Fruit fly (Drosophila melanogaster) whole organism, prepupa: ENCODE data around the gene CG15435.

Experiments used
- Blimp-1 ChIP-seq: fragments of 200-800 bp; sonication (Bioruptor generic); optimal IDR thresholded peaks from 3 replicates; lab custom pipeline; 2017; ENCODE audit warnings: missing biosample characterization, missing genetic modification characterization, mild to moderate bottlenecking, moderate library complexity, missing genetic modification reagents
- CG10669 ChIP-seq: fragments of 200-800 bp; sonication (Bioruptor generic); optimal IDR thresholded peaks from 3 replicates; lab custom pipeline; 2018; ENCODE audit warnings: missing biosample characterization, mild to moderate bottlenecking, missing genetic modification characterization, moderate library complexity
- CG11762 ChIP-seq: fragments of 200-800 bp; sonication (Bioruptor generic); optimal IDR thresholded peaks from 3 replicates; lab custom pipeline; 2016; ENCODE audit warnings: missing biosample characterization, missing genetic modification characterization; ENCODE audit not compliant: insufficient read depth
- CG11902 ChIP-seq: fragments of 200-800 bp; sonication (Bioruptor generic); optimal IDR thresholded peaks from 3 replicates; lab custom pipeline; 2016; ENCODE audit warnings: missing biosample characterization, missing genetic modification characterization
- CG1621 ChIP-seq: fragments of 200-800 bp; sonication (Bioruptor generic); optimal IDR thresholded peaks from 3 replicates; lab custom pipeline; 2018; ENCODE audit warnings: missing biosample characterization, mild to moderate bottlenecking, missing genetic modification characterization
- CG16779 ChIP-seq: fragments of 200-800 bp; sonication (Bioruptor generic); optimal IDR thresholded peaks from 3 replicates; lab custom pipeline; 2017; ENCODE audit warnings: missing biosample characterization, mild to moderate bottlenecking, missing genetic modification characterization
- CG31627 ChIP-seq: fragments of 200-800 bp; sonication (Bioruptor generic); optimal IDR thresholded peaks from 3 replicates; lab custom pipeline; 2016; ENCODE audit warnings: missing biosample characterization, missing genetic modification characterization
- CG32006 ChIP-seq: fragments of 200-800 bp; sonication (Bioruptor generic); optimal IDR thresholded peaks from 3 replicates; lab custom pipeline; 2017; ENCODE audit warnings: missing biosample characterization, mild to moderate bottlenecking, missing genetic modification characterization
- CG34406 ChIP-seq: fragments of 200-800 bp; sonication (Bioruptor generic); optimal IDR thresholded peaks from 3 replicates; lab custom pipeline; 2016; ENCODE audit warnings: missing biosample characterization, missing genetic modification characterization
- CG4318 ChIP-seq: fragments of 200-800 bp; sonication (Bioruptor generic); optimal IDR thresholded peaks from 3 replicates; lab custom pipeline; 2017; ENCODE audit warnings: missing biosample characterization, mild to moderate bottlenecking, missing genetic modification characterization
- CG6163 ChIP-seq: fragments of 200-800 bp; sonication (Bioruptor generic); IDR thresholded peaks from 3 replicates; pipeline ENCODE4 v1.3.6; 2022; ENCODE audit warnings: missing biosample characterization, missing genetic modification characterization
- CG6276 ChIP-seq: fragments of 200-800 bp; sonication (Bioruptor generic); optimal IDR thresholded peaks from 2 replicates; lab custom pipeline; 2017; ENCODE audit warnings: missing biosample characterization, mild to moderate bottlenecking, missing genetic modification characterization
- CG6808 ChIP-seq: fragments of 200-800 bp; sonication (Bioruptor generic); optimal IDR thresholded peaks from 3 replicates; lab custom pipeline; 2017; ENCODE audit warnings: missing biosample characterization, missing genetic modification characterization, mild to moderate bottlenecking, moderate library complexity, missing genetic modification reagents
- CG7368 ChIP-seq: fragments of 200-800 bp; sonication (Bioruptor generic); optimal IDR thresholded peaks from 3 replicates; lab custom pipeline; 2016; ENCODE audit warnings: missing biosample characterization, missing genetic modification characterization
- CG8119 ChIP-seq: fragments of 200-800 bp; sonication (Bioruptor generic); IDR thresholded peaks from 3 replicates; pipeline ENCODE4 v1.3.6; 2022; ENCODE audit warnings: missing biosample characterization, missing genetic modification characterization
- CG8632 ChIP-seq: fragments of 200-800 bp; sonication (Bioruptor generic); optimal IDR thresholded peaks from 3 replicates; lab custom pipeline; 2016; ENCODE audit warnings: missing biosample characterization, missing genetic modification characterization
- CG9139 ChIP-seq: fragments of 200-800 bp; sonication (Bioruptor generic); optimal IDR thresholded peaks from 3 replicates; lab custom pipeline; 2017; ENCODE audit warnings: missing biosample characterization, mild to moderate bottlenecking, missing genetic modification characterization
- Eip75B ChIP-seq: fragments of 200-800 bp; sonication (Bioruptor generic); optimal IDR thresholded peaks from 3 replicates; lab custom pipeline; 2016; ENCODE audit warnings: missing biosample characterization, missing genetic modification characterization
- Eip93F ChIP-seq: fragments of 200-800 bp; sonication (Bioruptor generic); optimal IDR thresholded peaks from 2 replicates; lab custom pipeline; 2016; ENCODE audit warnings: missing biosample characterization, mild to moderate bottlenecking, missing genetic modification characterization
- Ets21C ChIP-seq: fragments of 200-800 bp; sonication (Bioruptor generic); optimal IDR thresholded peaks from 3 replicates; lab custom pipeline; 2016; ENCODE audit warnings: missing biosample characterization, missing genetic modification characterization
- Gug ChIP-seq: fragments of 200-800 bp; sonication (Bioruptor generic); IDR thresholded peaks from 2 replicates; pipeline ENCODE4 v1.3.6; 2022; ENCODE audit warnings: missing biosample characterization, missing genetic modification characterization
- Hr38 ChIP-seq: sonication (Bioruptor generic); optimal IDR thresholded peaks from 2 replicates; lab custom pipeline; 2016; ENCODE audit warnings: missing biosample characterization, missing genetic modification characterization
- Hr39 ChIP-seq: fragments of 200-800 bp; sonication (Bioruptor generic); optimal IDR thresholded peaks from 2 replicates; lab custom pipeline; 2016; ENCODE audit warnings: missing biosample characterization, missing genetic modification characterization
- Lpt ChIP-seq: fragments of 200-800 bp; sonication (Bioruptor generic); optimal IDR thresholded peaks from 3 replicates; lab custom pipeline; 2016; ENCODE audit warnings: missing biosample characterization, missing genetic modification characterization
- Met ChIP-seq: fragments of 200-800 bp; sonication (Bioruptor generic); optimal IDR thresholded peaks from 3 replicates; lab custom pipeline; 2016; ENCODE audit warnings: missing biosample characterization, missing genetic modification characterization
- OdsH ChIP-seq: fragments of 200-800 bp; sonication (Bioruptor generic); optimal IDR thresholded peaks from 3 replicates; lab custom pipeline; 2016; ENCODE audit warnings: missing biosample characterization, missing genetic modification characterization
- Smox ChIP-seq: fragments of 200-800 bp; sonication (Bioruptor generic); optimal IDR thresholded peaks from 3 replicates; lab custom pipeline; 2016; ENCODE audit warnings: missing biosample characterization, missing genetic modification characterization
- Sox14 ChIP-seq: fragments of 200-800 bp; sonication (Bioruptor generic); optimal IDR thresholded peaks from 3 replicates; lab custom pipeline; 2016; ENCODE audit warnings: missing biosample characterization, missing genetic modification characterization
- Sox15 ChIP-seq: fragments of 200-800 bp; sonication (Bioruptor generic); optimal IDR thresholded peaks from 3 replicates; lab custom pipeline; 2016; ENCODE audit warnings: missing biosample characterization, missing genetic modification characterization
- achi ChIP-seq: fragments of 200-800 bp; sonication (Bioruptor generic); optimal IDR thresholded peaks from 3 replicates; lab custom pipeline; 2016; ENCODE audit warnings: missing biosample characterization, missing genetic modification characterization
- acj6 ChIP-seq: fragments of 200-800 bp; sonication (Bioruptor generic); optimal IDR thresholded peaks from 3 replicates; lab custom pipeline; 2016; ENCODE audit warnings: missing biosample characterization, missing genetic modification characterization
- dsx ChIP-seq: fragments of 200-800 bp; optimal IDR thresholded peaks from 3 replicates; lab custom pipeline; 2019; ENCODE audit warnings: missing biosample characterization, mild to moderate bottlenecking, missing genetic modification characterization, moderate library complexity; ENCODE audit not compliant: poor library complexity, severe bottlenecking
- esn ChIP-seq: fragments of 200-800 bp; sonication (Bioruptor generic); optimal IDR thresholded peaks from 2 replicates; lab custom pipeline; 2016; ENCODE audit warnings: missing biosample characterization, mild to moderate bottlenecking, missing genetic modification characterization, moderate library complexity
- fd85E ChIP-seq: fragments of 200-800 bp; sonication (Bioruptor generic); optimal IDR thresholded peaks from 3 replicates; lab custom pipeline; 2016; ENCODE audit warnings: missing biosample characterization, missing genetic modification characterization
- lz ChIP-seq: fragments of 200-800 bp; sonication (Bioruptor generic); optimal IDR thresholded peaks from 3 replicates; lab custom pipeline; 2016; ENCODE audit warnings: missing biosample characterization, missing genetic modification characterization
- net ChIP-seq: fragments of 200-800 bp; sonication (Bioruptor generic); optimal IDR thresholded peaks from 3 replicates; lab custom pipeline; 2016; ENCODE audit warnings: missing biosample characterization, missing genetic modification characterization
- spab ChIP-seq: fragments of 200-800 bp; sonication (Bioruptor generic); optimal IDR thresholded peaks from 2 replicates; lab custom pipeline; 2017; ENCODE audit warnings: missing biosample characterization, mild to moderate bottlenecking, missing genetic modification characterization, missing genetic modification reagents
- ss ChIP-seq, 2 experiments: fragments of 200-800 bp; sonication (Bioruptor generic); optimal IDR thresholded peaks; 2 replicates in 1 of 2; 3 replicates in 1 of 2; lab custom pipeline; 2017 to 2018; ENCODE audit warnings: mild to moderate bottlenecking in 2 of 2, missing biosample characterization in 2 of 2, missing genetic modification characterization in 2 of 2, moderate library complexity in 1 of 2
- svp ChIP-seq: fragments of 200-800 bp; sonication (Bioruptor generic); peaks from one replicate; lab custom pipeline; 2016; ENCODE audit warnings: missing biosample characterization, missing genetic modification characterization
- topi ChIP-seq: fragments of 200-800 bp; sonication (Bioruptor generic); optimal IDR thresholded peaks from 3 replicates; lab custom pipeline; 2016; ENCODE audit warnings: missing biosample characterization, missing genetic modification characterization
- vri ChIP-seq: fragments of 200-800 bp; sonication (Bioruptor generic); optimal IDR thresholded peaks from 3 replicates; lab custom pipeline; 2016; ENCODE audit warnings: missing biosample characterization, mild to moderate bottlenecking, missing genetic modification characterization

CG15435 gene

DNA sequence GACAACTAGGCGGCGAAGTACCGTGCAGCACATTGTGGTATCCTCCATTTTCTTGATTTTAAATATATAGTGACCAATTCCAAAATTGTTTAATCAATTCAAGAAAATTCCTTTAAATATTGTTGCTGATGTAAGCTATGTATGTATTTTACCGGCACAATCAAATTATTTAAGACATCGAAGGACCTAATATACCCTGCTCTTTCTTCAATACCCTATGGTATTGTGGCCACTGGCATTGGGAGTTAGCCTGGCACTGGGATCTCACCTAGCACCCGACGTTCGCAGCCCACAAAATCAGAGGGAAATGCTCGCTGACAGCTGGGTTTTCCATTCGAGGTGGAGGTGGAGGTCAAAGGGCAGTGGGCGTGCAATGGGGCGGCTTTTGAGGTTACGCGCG, 37.4 kb upstream of the CG15435 start:
- TF ChIP-seq CG6808 (GFP tag; lab: Kevin White, UChicago) (no peak), CG6163 (GFP tag; lab: Robert Waterston, UW) (no peak), achi (no peak), Smox (GFP tag; lab: Kevin White, UChicago) (no peak), Sox15 (GFP tag; lab: Kevin White, UChicago) (no peak), CG11902 (GFP tag; lab: Kevin White, UChicago) (no peak), net (GFP tag; lab: Kevin White, UChicago) (no peak), Gug (GFP tag; lab: Robert Waterston, UW) (no peak), Hr39 (GFP tag; lab: Kevin White, UChicago) (no peak), Hr38 (GFP tag; lab: Kevin White, UChicago) (no peak), esn (GFP tag; lab: Kevin White, UChicago) (no peak), CG10669 (GFP tag; lab: Kevin White, UChicago) (no peak)

DNA sequence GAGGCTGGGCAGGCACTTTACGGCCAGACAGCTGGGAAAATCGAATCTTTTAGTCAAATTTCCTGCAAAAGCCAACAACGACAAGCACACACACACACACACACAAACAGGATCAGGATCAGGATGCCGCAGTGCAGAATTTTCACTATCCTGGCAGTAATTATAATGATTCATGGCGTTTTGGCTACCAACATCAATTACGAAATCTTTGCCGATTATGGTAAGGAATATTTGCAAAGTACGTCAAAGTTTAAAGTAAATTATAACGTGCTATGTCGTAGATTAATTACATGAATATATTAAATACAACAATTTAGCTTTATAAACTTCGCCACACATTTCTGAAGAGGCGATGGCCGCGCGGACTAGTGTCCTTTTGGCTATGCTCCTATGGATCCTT, 25.9 kb upstream of the CG15435 start, which contains the start of the genes CG34177 and CG34178:
Gene CG34177 (plus strand): TSS at position 301 of the 400 bp plus-strand sequence.
Gene CG34178 (plus strand): TSS at position 301 of the 400 bp plus-strand sequence.
- TF ChIP-seq svp (GFP tag; lab: Kevin White, UChicago) (peak; percentile 21), Blimp-1 (GFP tag; lab: Kevin White, UChicago) (no peak)
- TF ChIP-seq, all 60 proteins: peak for 1

DNA sequence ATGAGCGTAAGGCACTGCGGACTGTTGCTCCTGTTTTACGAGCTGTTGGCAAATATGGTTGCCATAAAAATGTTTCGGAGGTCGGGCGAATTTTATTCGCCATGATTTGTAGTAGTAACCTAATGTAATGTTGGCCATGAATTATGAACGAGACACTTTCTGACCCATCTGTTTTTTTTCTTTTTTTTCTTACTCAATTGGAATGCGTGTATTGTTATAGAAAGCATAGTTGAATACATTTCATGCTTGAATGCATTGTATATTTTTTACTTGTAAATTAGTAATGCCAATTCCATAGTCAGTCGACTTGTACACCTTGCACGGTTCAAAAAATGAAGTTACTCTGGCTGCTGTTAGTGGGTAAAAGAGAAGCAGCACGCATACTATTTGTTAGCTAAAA, 22.0 kb upstream of the CG15435 start, which contains the start of gene CG43056:
Gene CG43056 (plus strand): TSS at position 301 of the 400 bp plus-strand sequence.
- no peak for TF ChIP-seq fd85E
- TF ChIP-seq Hr39 (GFP tag; lab: Kevin White, UChicago), result no peak
- TF ChIP-seq spab (GFP tag; lab: Kevin White, UChicago), result no peak
- no peak for TF ChIP-seq CG6276 (GFP tag; lab: Kevin White, UChicago)
- no peak for TF ChIP-seq vri
- no peak for TF ChIP-seq OdsH (GFP tag; lab: Kevin White, UChicago)
- no peak for TF ChIP-seq Met (GFP tag; lab: Kevin White, UChicago)
- TF ChIP-seq CG34406 (GFP tag; lab: Kevin White, UChicago), result no peak
- TF ChIP-seq CG8632 (GFP tag; lab: Kevin White, UChicago), result no peak
- TF ChIP-seq CG10669 (GFP tag; lab: Kevin White, UChicago), result no peak
- TF ChIP-seq CG9139 (GFP tag; lab: Kevin White, UChicago), result no peak
- TF ChIP-seq Sox15 (GFP tag; lab: Kevin White, UChicago), result no peak
- no peak for TF ChIP-seq CG32006 (GFP tag; lab: Kevin White, UChicago)
- TF ChIP-seq acj6 (GFP tag; lab: Kevin White, UChicago), result no peak
- no peak for TF ChIP-seq Eip93F (GFP tag; lab: Kevin White, UChicago)
- TF ChIP-seq CG7368 (GFP tag; lab: Kevin White, UChicago), result no peak
- TF ChIP-seq CG6808 (GFP tag; lab: Kevin White, UChicago), result no peak
- no peak for TF ChIP-seq CG16779 (tag; lab: Kevin White, UChicago)
- TF ChIP-seq, all 60 proteins: peak for 0

DNA sequence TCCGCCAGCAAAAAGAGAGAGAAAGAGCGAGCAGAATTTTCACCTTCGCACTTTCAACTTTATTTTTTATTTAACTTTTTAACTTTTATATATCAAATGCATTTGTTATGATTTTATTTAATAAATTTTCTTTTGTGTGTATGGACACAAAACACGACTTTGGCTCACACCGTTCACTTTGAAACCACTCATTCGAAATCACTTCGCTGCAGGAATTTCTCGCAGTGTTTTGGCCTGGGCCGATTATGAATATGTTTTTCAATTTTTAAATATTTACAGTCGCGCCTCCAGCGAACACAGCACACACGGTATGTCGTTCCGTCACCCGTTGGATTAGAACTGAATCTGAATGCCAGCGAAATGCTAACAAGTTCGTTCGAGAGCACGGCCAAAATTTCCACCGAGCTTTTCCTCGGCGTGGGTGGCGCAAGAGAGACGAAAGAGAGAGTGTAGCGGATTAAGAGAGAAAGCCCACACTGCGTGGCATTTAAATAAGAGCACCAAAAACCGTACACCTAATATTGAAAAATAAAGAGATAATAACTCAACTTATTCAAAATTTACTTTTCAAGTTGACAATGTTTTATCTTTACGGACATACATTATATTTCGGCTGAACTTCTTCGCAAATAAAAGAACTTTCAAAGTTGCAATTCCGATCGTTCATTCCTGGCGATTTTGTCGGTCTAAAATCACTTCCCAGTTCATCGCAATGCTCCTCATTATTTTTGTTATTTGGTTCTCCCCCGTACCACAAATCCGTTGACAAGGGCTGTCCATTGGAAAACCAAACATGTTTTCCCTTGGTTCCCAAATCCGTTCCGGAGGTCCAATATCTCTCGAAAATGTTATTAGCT, 18.4 kb upstream of the CG15435 start, which contains the start of gene CG15431:
Gene CG15431 (minus strand): TSS at position 402 of the 857 bp plus-strand sequence.
- TF ChIP-seq Lpt (no peak), dsx (no peak), Met (GFP tag; lab: Kevin White, UChicago) (no peak), Ets21C (no peak), Smox (GFP tag; lab: Kevin White, UChicago) (no peak), Gug (GFP tag; lab: Robert Waterston, UW) (no peak), achi (no peak), CG9139 (GFP tag; lab: Kevin White, UChicago) (no peak), CG11762 (GFP tag; lab: Kevin White, UChicago) (no peak), CG8119 (GFP tag; lab: Robert Waterston, UW) (peak; percentile 47; the same call in 1 of the 3 replicates), CG8632 (GFP tag; lab: Kevin White, UChicago) (no peak), spab (GFP tag; lab: Kevin White, UChicago) (no peak), Hr39 (GFP tag; lab: Kevin White, UChicago) (no peak), CG4318 (no peak), CG1621 (tag; lab: Kevin White, UChicago) (no peak), topi (no peak), Eip75B (GFP tag; lab: Kevin White, UChicago) (no peak), svp (GFP tag; lab: Kevin White, UChicago) (no peak), CG6276 (GFP tag; lab: Kevin White, UChicago) (no peak), vri (no peak), ss (GFP tag; optimal IDR thresholded peaks at IDR 0.05; lab: Kevin White, UChicago) (no peak), lz (GFP tag; lab: Kevin White, UChicago) (no peak), Sox14 (GFP tag; lab: Kevin White, UChicago) (no peak), CG31627 (GFP tag; lab: Kevin White, UChicago) (no peak)
